Worm (Caenorhabditis elegans): ENCODE results near the gene ephx-1.

DNA sequence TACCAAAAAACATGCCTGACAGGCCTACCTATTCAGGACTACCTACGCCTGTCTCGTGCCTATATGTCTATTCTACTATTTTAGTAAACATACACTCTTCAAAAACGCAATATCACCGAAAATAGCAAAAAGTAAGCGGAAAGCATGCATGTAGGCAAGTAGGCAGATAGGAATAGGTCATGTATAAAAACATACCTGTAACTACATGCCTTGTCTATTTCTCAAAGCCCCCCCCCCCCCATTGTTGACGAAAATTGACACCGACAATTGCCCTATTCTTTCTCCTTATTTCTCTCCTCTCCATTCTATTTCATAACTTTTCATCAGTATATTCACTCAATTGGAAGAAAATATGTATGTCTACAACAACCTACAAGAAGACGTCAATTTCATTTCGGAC, 26.5 kb upstream of the ephx-1 start:
- TF ChIP-seq B0310.2 (tag; optimal IDR thresholded peaks at IDR 0.05): no peak
- no peak for TF ChIP-seq flt-1 (GFP tag; IDR thresholded peaks at IDR 0.05)
- no peak for TF ChIP-seq ama-1 (optimal IDR thresholded peaks at IDR 0.05)
- TF ChIP-seq pes-1 (GFP tag; IDR thresholded peaks at IDR 0.05): no peak
- no peak for TF ChIP-seq aly-1 (tag; optimal IDR thresholded peaks at IDR 0.05)
- TF ChIP-seq sea-1 (GFP tag; conservative IDR thresholded peaks at IDR 0.05): no peak
- TF ChIP-seq ceh-36 (tag; optimal IDR thresholded peaks at IDR 0.05): no peak
- TF ChIP-seq hnd-1 (tag; optimal IDR thresholded peaks at IDR 0.05): no peak
- TF ChIP-seq hmg-4 (GFP tag; optimal IDR thresholded peaks at IDR 0.05): no peak
- TF ChIP-seq scrt-1 (GFP tag; IDR thresholded peaks at IDR 0.05): no peak
- TF ChIP-seq F13C5.2 (tag; optimal IDR thresholded peaks at IDR 0.05): no peak
- TF ChIP-seq tbx-11 (GFP tag; IDR thresholded peaks at IDR 0.05): no peak
- TF ChIP-seq ets-7 (tag; optimal IDR thresholded peaks at IDR 0.05): no peak
- no peak for TF ChIP-seq tbx-37 (GFP tag; conservative IDR thresholded peaks at IDR 0.05)
